Fruit fly (Drosophila melanogaster) whole organism, wandering third instar larva: Measurements from ENCODE around the gene Syx8.

ENCODE experiments used
- Abd-B ChIP-seq: fragments of >200 bp; optimal IDR thresholded peaks from 2 replicates; lab custom pipeline; 2017; ENCODE audit warnings: missing biosample characterization, missing genetic modification characterization
- CG32264 ChIP-seq: fragments of 200-800 bp; sonication (Bioruptor generic); optimal IDR thresholded peaks from 2 replicates; lab custom pipeline; 2016; ENCODE audit warnings: missing biosample characterization, missing genetic modification characterization
- CG9705 ChIP-seq: fragments of 200-800 bp; sonication (Bioruptor generic); optimal IDR thresholded peaks from 2 replicates; lab custom pipeline; 2018; ENCODE audit warnings: missing biosample characterization, mild to moderate bottlenecking, missing genetic modification characterization
- CrebA ChIP-seq: fragments of 200-800 bp; sonication (Bioruptor generic); optimal IDR thresholded peaks from 2 replicates; lab custom pipeline; 2016; ENCODE audit warnings: missing biosample characterization, mild to moderate bottlenecking, missing genetic modification characterization, borderline replicate concordance
- GATAd ChIP-seq: sonication (Bioruptor generic); optimal IDR thresholded peaks from 2 replicates; lab custom pipeline; 2016; ENCODE audit warnings: missing biosample characterization, missing genetic modification characterization
- Hr78 ChIP-seq: fragments of >200 bp; optimal IDR thresholded peaks from 2 replicates; lab custom pipeline; 2017; ENCODE audit warnings: missing biosample characterization, missing genetic modification characterization
- Hr83 ChIP-seq: fragments of 200-300 bp; sonication (Bioruptor generic); optimal IDR thresholded peaks from 2 replicates; lab custom pipeline; 2016; ENCODE audit warnings: missing biosample characterization, mild to moderate bottlenecking, missing genetic modification characterization, moderate library complexity; ENCODE audit not compliant: poor library complexity, severe bottlenecking
- Jra ChIP-seq: sonication (Bioruptor generic); optimal IDR thresholded peaks from 2 replicates; lab custom pipeline; 2016; ENCODE audit warnings: missing biosample characterization, missing genetic modification characterization
- Mio ChIP-seq: sonication (Bioruptor generic); optimal IDR thresholded peaks from 2 replicates; lab custom pipeline; 2016; ENCODE audit warnings: missing biosample characterization, missing genetic modification characterization
- Myc ChIP-seq: fragments of >200 bp; optimal IDR thresholded peaks from 2 replicates; lab custom pipeline; 2017
- N ChIP-seq: fragments of >200 bp; optimal IDR thresholded peaks from 2 replicates; lab custom pipeline; 2018; ENCODE audit warnings: missing biosample characterization, missing external identifiers, missing genetic modification characterization
- OdsH ChIP-seq: fragments of 200-800 bp; sonication (Bioruptor generic); optimal IDR thresholded peaks from 2 replicates; lab custom pipeline; 2016; ENCODE audit warnings: missing biosample characterization, mild to moderate bottlenecking, missing genetic modification characterization
- Rel ChIP-seq, 2 experiments: fragments of 200-800 bp; sonication (Bioruptor generic) in 1 of 2; optimal IDR thresholded peaks; 2 replicates in 1 of 2; 3 replicates in 1 of 2; lab custom pipeline; 2016 to 2019; ENCODE audit warnings: mild to moderate bottlenecking in 2 of 2, missing biosample characterization in 2 of 2, missing genetic modification characterization in 2 of 2, moderate library complexity in 1 of 2
- Sp1 ChIP-seq: fragments of 200-800 bp; sonication (Bioruptor generic); optimal IDR thresholded peaks from 3 replicates; lab custom pipeline; 2019; ENCODE audit warnings: missing biosample characterization, mild to moderate bottlenecking, missing genetic modification characterization, moderate library complexity
- Vsx2 ChIP-seq: fragments of 200-300, 225-300 bp; sonication (Bioruptor generic); optimal IDR thresholded peaks from 2 replicates; lab custom pipeline; 2018; ENCODE audit warnings: missing biosample characterization, missing genetic modification characterization; ENCODE audit not compliant: partially characterized antibody
- br ChIP-seq: fragments of 200-800 bp; sonication (Bioruptor generic); optimal IDR thresholded peaks from 2 replicates; lab custom pipeline; 2016; ENCODE audit warnings: missing biosample characterization, missing genetic modification characterization
- brk ChIP-seq: fragments of 200-800 bp; sonication (Bioruptor generic); optimal IDR thresholded peaks from 2 replicates; lab custom pipeline; 2016; ENCODE audit warnings: missing biosample characterization, mild to moderate bottlenecking, missing genetic modification characterization
- dl ChIP-seq, 2 experiments: fragments of 175-275, 200-275 bp in 1 of 2; fragments of 200-275 bp in 1 of 2; sonication (Bioruptor generic); optimal IDR thresholded peaks; lab custom pipeline; 2018; ENCODE audit warnings: mild to moderate bottlenecking in 2 of 2, missing biosample characterization in 2 of 2, missing genetic modification characterization in 2 of 2, moderate library complexity in 2 of 2; ENCODE audit not compliant: partially characterized antibody in 2 of 2, insufficient read depth in 1 of 2
- dmrt93B ChIP-seq: fragments of 200-800 bp; sonication (Bioruptor generic); optimal IDR thresholded peaks from 2 replicates; lab custom pipeline; 2018; ENCODE audit warnings: missing biosample characterization, mild to moderate bottlenecking, missing genetic modification characterization
- dsf ChIP-seq: sonication (Bioruptor generic); optimal IDR thresholded peaks from 2 replicates; lab custom pipeline; 2016; ENCODE audit warnings: missing biosample characterization, missing genetic modification characterization, borderline replicate concordance
- ey ChIP-seq: fragments of 200-800 bp; sonication (Bioruptor generic); optimal IDR thresholded peaks from 2 replicates; lab custom pipeline; 2016; ENCODE audit warnings: missing biosample characterization, missing genetic modification characterization
- foxo ChIP-seq, 2 experiments: fragments of 200-800 bp; sonication (Bioruptor generic); optimal IDR thresholded peaks; 2 replicates in 1 of 2; 3 replicates in 1 of 2; lab custom pipeline; 2016 to 2017; ENCODE audit warnings: missing biosample characterization in 2 of 2, missing genetic modification characterization in 2 of 2
- fru ChIP-seq: fragments of 200-800 bp; sonication (Bioruptor generic); optimal IDR thresholded peaks from 3 replicates; lab custom pipeline; 2016; ENCODE audit warnings: missing biosample characterization, mild to moderate bottlenecking, missing genetic modification characterization
- h ChIP-seq: fragments of 200-800 bp; sonication (Bioruptor generic); optimal IDR thresholded peaks from 3 replicates; lab custom pipeline; 2016; ENCODE audit warnings: missing biosample characterization, mild to moderate bottlenecking, missing genetic modification characterization
- lola ChIP-seq: fragments of >200 bp; optimal IDR thresholded peaks from 2 replicates; lab custom pipeline; 2017; ENCODE audit warnings: missing biosample characterization, missing genetic modification characterization
- pan ChIP-seq: fragments of >200 bp; optimal IDR thresholded peaks from 2 replicates; lab custom pipeline; 2017
- psq ChIP-seq: fragments of 200-800 bp; sonication (Bioruptor generic); optimal IDR thresholded peaks from 3 replicates; lab custom pipeline; 2017; ENCODE audit warnings: missing biosample characterization, mild to moderate bottlenecking, missing genetic modification characterization, moderate library complexity
- rgr ChIP-seq: fragments of 200-800 bp; sonication (Bioruptor generic); optimal IDR thresholded peaks from 3 replicates; lab custom pipeline; 2016; ENCODE audit warnings: missing biosample characterization, mild to moderate bottlenecking, missing genetic modification characterization
- sage ChIP-seq: fragments of 200-800 bp; sonication (Bioruptor generic); optimal IDR thresholded peaks from 2 replicates; lab custom pipeline; 2016; ENCODE audit warnings: missing biosample characterization, mild to moderate bottlenecking, missing genetic modification characterization
- sv ChIP-seq: fragments of 200-800 bp; sonication (Bioruptor generic); optimal IDR thresholded peaks from 3 replicates; lab custom pipeline; 2016; ENCODE audit warnings: missing biosample characterization, missing genetic modification characterization
- tai ChIP-seq: sonication (Bioruptor generic); optimal IDR thresholded peaks from 2 replicates; lab custom pipeline; 2016; ENCODE audit warnings: missing biosample characterization, missing genetic modification characterization
- usp ChIP-seq: fragments of >200 bp; optimal IDR thresholded peaks from 2 replicates; lab custom pipeline; 2017; ENCODE audit warnings: missing biosample characterization, missing genetic modification characterization

The Syx8 gene

DNA sequence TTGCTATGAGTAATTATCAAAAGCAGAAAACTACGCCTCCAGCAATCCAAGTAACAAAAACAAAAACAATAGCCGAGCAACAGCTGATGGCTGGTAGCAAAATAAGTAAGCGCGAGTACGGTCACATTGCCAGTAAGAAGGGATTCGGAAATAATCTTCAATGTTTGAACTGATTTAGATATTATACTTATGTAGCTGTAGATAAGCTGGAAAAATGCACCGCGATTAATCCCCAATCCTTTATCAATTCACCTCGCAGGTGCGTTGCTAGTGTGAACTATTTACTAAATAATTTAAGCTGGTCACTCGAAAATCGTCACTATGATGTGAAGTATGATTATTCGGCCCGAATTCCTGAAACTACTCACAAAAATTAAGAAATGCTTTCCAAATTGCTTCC, at the start of gene Syx8, which contains the start of gene CG32163:
Syx8 (minus strand) TSS at position 69 of the 400 bp plus-strand sequence.
CG32163 (plus strand) TSS at position 169 of the 400 bp plus-strand sequence.
- TF ChIP-seq Rel (GFP tag; optimal IDR thresholded peaks at IDR 0.05; lab: Kevin White, UChicago) (no peak), Rel (tag; optimal IDR thresholded peaks at IDR 0.05; lab: Kevin White, UChicago) (peak; percentile 13), Myc (lab: Kevin White, UChicago) (no peak)

dm6 chr3L:16635566-16636210, 48.8 kb upstream of the Syx8 start:
- peak; percentile 33 for TF ChIP-seq h (GFP tag; lab: Kevin White, UChicago)
- no peak for TF ChIP-seq Sp1 (GFP tag; lab: Kevin White, UChicago)
- TF ChIP-seq foxo (GFP tag; optimal IDR thresholded peaks at IDR 0.05; lab: Kevin White, UChicago), result peak in 1 of 2 experiments; percentile 21
- TF ChIP-seq Abd-B, result no peak
- peak; percentile 20 for TF ChIP-seq Jra (GFP tag; lab: Kevin White, UChicago)
- peak; percentile 14 for TF ChIP-seq ey
- TF ChIP-seq rgr (GFP tag; lab: Kevin White, UChicago), result peak; percentile 13
- TF ChIP-seq psq (GFP tag; lab: Kevin White, UChicago), result peak; percentile 14

dm6 chr3L:16634529-16634928, 47.7 kb upstream of the Syx8 start:
- TF ChIP-seq foxo (GFP tag; optimal IDR thresholded peaks at IDR 0.05; lab: Kevin White, UChicago) (peak in 1 of 2 experiments; percentile 26), ey (peak; percentile 14), dmrt93B (GFP tag; lab: Kevin White, UChicago) (no peak), fru (GFP tag; lab: Kevin White, UChicago) (peak; percentile 16)

- no peak for TF ChIP-seq CG9705 (GFP tag; lab: Kevin White, UChicago)
- no peak for TF ChIP-seq brk (GFP tag; lab: Kevin White, UChicago)
- no peak for TF ChIP-seq fru (GFP tag; lab: Kevin White, UChicago)
- TF ChIP-seq psq (GFP tag; lab: Kevin White, UChicago), result no peak
- no peak for TF ChIP-seq dsf (GFP tag; lab: Kevin White, UChicago)
- no peak for TF ChIP-seq N (GFP tag; lab: Kevin White, UChicago)
- no peak for TF ChIP-seq sage (GFP tag; lab: Kevin White, UChicago)
- TF ChIP-seq lola (GFP tag; lab: Kevin White, UChicago), result no peak
- TF ChIP-seq CG32264 (GFP tag; lab: Kevin White, UChicago), result no peak
- no peak for TF ChIP-seq OdsH
- no peak for TF ChIP-seq br (GFP tag; lab: Kevin White, UChicago)
- no peak for TF ChIP-seq Abd-B
- TF ChIP-seq GATAd (GFP tag; lab: Kevin White, UChicago), result no peak
- no peak for TF ChIP-seq Jra (GFP tag; lab: Kevin White, UChicago)
- no peak for TF ChIP-seq tai
- no peak for TF ChIP-seq dl (GFP tag; optimal IDR thresholded peaks at IDR 0.05; lab: Kevin White, UChicago; ENCODE audit: insufficient read depth in 1 of 2, partially characterized antibody in 2 of 2)
- TF ChIP-seq pan (lab: Kevin White, UChicago), result no peak
- no peak for TF ChIP-seq Hr83 (GFP tag; lab: Kevin White, UChicago)
- no peak for TF ChIP-seq Hr78 (GFP tag; lab: Kevin White, UChicago)
- no peak for TF ChIP-seq sv (GFP tag; lab: Kevin White, UChicago)
Measured at dm6 chr3L:16634091-16634490, 47.2 kb upstream of the Syx8 start.

dm6 chr3L:16631844-16632537, 45.1 kb upstream of the Syx8 start:
- TF ChIP-seq Sp1 (GFP tag; lab: Kevin White, UChicago) (no peak), dmrt93B (GFP tag; lab: Kevin White, UChicago) (no peak), usp (GFP tag; lab: Kevin White, UChicago) (no peak), Mio (GFP tag; lab: Kevin White, UChicago) (no peak), CrebA (GFP tag; lab: Kevin White, UChicago) (no peak), Vsx2 (no peak), tai (no peak)
